Worm (Caenorhabditis elegans) whole organism, young adult: Measurements from ENCODE around the gene C03A3.2.

Source experiments
- B0019.2 ChIP-seq: fragments of 200-800 bp; sonication (Bioruptor generic); conservative IDR thresholded peaks from 2 replicates; pipeline ENCODE4 v1.3.6; 2022; ENCODE audit warnings: missing genetic modification reagents, missing genetic modification characterization, missing compliant biosample characterization
- C06A6.2 ChIP-seq: fragments of 200-800 bp; sonication (Bioruptor generic); conservative IDR thresholded peaks from 2 replicates; pipeline ENCODE4 v1.3.6; 2022; ENCODE audit warnings: missing genetic modification characterization, missing compliant biosample characterization
- C17E4.6 ChIP-seq: fragments of 200-800 bp; sonication (Bioruptor generic); IDR thresholded peaks from 2 replicates; pipeline ENCODE4 v1.3.6; 2022; ENCODE audit warnings: missing genetic modification reagents, missing genetic modification characterization, missing compliant biosample characterization
- D2030.7 ChIP-seq: fragments of 200-800 bp; sonication (Bioruptor generic); IDR thresholded peaks from 2 replicates; pipeline ENCODE4 v1.3.6; 2022; ENCODE audit warnings: missing genetic modification reagents, missing genetic modification characterization, missing compliant biosample characterization
- F33H1.4 ChIP-seq: fragments of 200-800 bp; sonication (Bioruptor generic); IDR thresholded peaks from 2 replicates; pipeline ENCODE4 v1.3.6; 2022; ENCODE audit warnings: missing genetic modification reagents, missing genetic modification characterization, missing compliant biosample characterization
- T07F8.4 ChIP-seq: sonication (generic microtip); optimal IDR thresholded peaks from 2 replicates; lab custom pipeline; 2016; ENCODE audit warnings: mild to moderate bottlenecking, missing genetic modification characterization, moderate library complexity, missing compliant biosample characterization
- Y53F4B.3 ChIP-seq: fragments of 200-800 bp; sonication (Bioruptor generic); IDR thresholded peaks from 2 replicates; pipeline ENCODE4 v1.3.6; 2022; ENCODE audit warnings: missing genetic modification reagents, missing genetic modification characterization, missing compliant biosample characterization
- Y53G8AR.9 ChIP-seq: fragments of 200-800 bp; sonication (Bioruptor generic); conservative IDR thresholded peaks from 2 replicates; pipeline ENCODE4 v1.3.6; 2022; ENCODE audit warnings: missing genetic modification reagents, missing genetic modification characterization, missing compliant biosample characterization
- Y56A3A.18 ChIP-seq: fragments of 200-800 bp; sonication (Bioruptor generic); IDR thresholded peaks from 2 replicates; pipeline ENCODE4 v1.3.6; 2022; ENCODE audit warnings: missing genetic modification reagents, missing genetic modification characterization, missing compliant biosample characterization
- Y67H2A.10 ChIP-seq: fragments of 200-800 bp; sonication (Bioruptor generic); conservative IDR thresholded peaks from 2 replicates; pipeline ENCODE4 v1.3.6; 2022; ENCODE audit warnings: missing genetic modification reagents, missing genetic modification characterization, missing compliant biosample characterization
- Y95B8A.8 ChIP-seq: fragments of 200-800 bp; sonication (Bioruptor generic); IDR thresholded peaks from 2 replicates; pipeline ENCODE4 v1.3.6; 2022; ENCODE audit warnings: missing genetic modification reagents, missing genetic modification characterization, missing compliant biosample characterization
- aptf-2 ChIP-seq: fragments of 200-800 bp; sonication (Bioruptor generic); conservative IDR thresholded peaks from 2 replicates; pipeline ENCODE4 v1.3.6; 2022; ENCODE audit warnings: missing genetic modification reagents, missing genetic modification characterization, missing compliant biosample characterization
- attf-6 ChIP-seq: fragments of 200-800 bp; sonication (Bioruptor generic); IDR thresholded peaks from 2 replicates; pipeline ENCODE4 v1.3.6; 2022; ENCODE audit warnings: missing genetic modification reagents, missing genetic modification characterization, missing compliant biosample characterization
- bed-2 ChIP-seq: fragments of 200-800 bp; sonication (Bioruptor generic); IDR thresholded peaks from 2 replicates; pipeline ENCODE4 v1.3.6; 2022; ENCODE audit warnings: missing genetic modification reagents, missing genetic modification characterization, missing compliant biosample characterization
- ccch-3 ChIP-seq: fragments of 200-800 bp; sonication (Bioruptor generic); optimal IDR thresholded peaks from 2 replicates; lab custom pipeline; 2018; ENCODE audit warnings: mild to moderate bottlenecking, missing genetic modification characterization, missing compliant biosample characterization
- cebp-1 ChIP-seq, 2 experiments: fragments of 200-800 bp in 1 of 2; sonication (Bioruptor generic) in 1 of 2; sonication (generic microtip) in 1 of 2; IDR thresholded peaks in 1 of 2; optimal IDR thresholded peaks in 1 of 2; 2 replicates each; pipeline versions ENCODE4 v1.3.6 to Lab custom; 2017 to 2022; ENCODE audit warnings: missing compliant biosample characterization in 2 of 2, missing genetic modification characterization in 2 of 2, mild to moderate bottlenecking in 1 of 2, missing genetic modification reagents in 1 of 2, moderate library complexity in 1 of 2
- die-1 ChIP-seq: sonication (generic microtip); optimal IDR thresholded peaks from 2 replicates; lab custom pipeline; 2016; ENCODE audit warnings: missing genotype, mild to moderate bottlenecking, missing genetic modification characterization, missing compliant biosample characterization
- dpff-1 ChIP-seq: sonication (generic microtip); optimal IDR thresholded peaks from 2 replicates; lab custom pipeline; 2017; ENCODE audit warnings: mild to moderate bottlenecking, missing genetic modification characterization, missing compliant biosample characterization
- him-1 ChIP-seq: sonication (generic microtip); optimal IDR thresholded peaks from 2 replicates; lab custom pipeline; 2016; ENCODE audit warnings: missing genotype, missing genetic modification reagents, missing genetic modification characterization, missing compliant biosample characterization
- hlh-26 ChIP-seq: fragments of 200-800 bp; sonication (Bioruptor generic); conservative IDR thresholded peaks from 2 replicates; pipeline ENCODE4 v1.3.6; 2022; ENCODE audit warnings: missing genetic modification reagents, missing genetic modification characterization, missing compliant biosample characterization
- hmg-1.2 ChIP-seq: fragments of 200-800 bp; sonication (Bioruptor generic); IDR thresholded peaks from 2 replicates; pipeline ENCODE4 v1.3.6; 2022; ENCODE audit warnings: missing genetic modification reagents, missing genetic modification characterization, missing compliant biosample characterization
- hmg-20 ChIP-seq: fragments of 200-800 bp; sonication (Bioruptor generic); IDR thresholded peaks from 2 replicates; pipeline ENCODE4 v1.3.6; 2022; ENCODE audit warnings: missing genetic modification reagents, missing genetic modification characterization, missing compliant biosample characterization
- hrde-1 ChIP-seq: sonication (generic microtip); optimal IDR thresholded peaks from 2 replicates; lab custom pipeline; 2016; ENCODE audit warnings: missing genetic modification characterization, mild to moderate bottlenecking, missing compliant biosample characterization, moderate library complexity, missing genotype, missing genetic modification reagents, borderline replicate concordance
- lin-54 ChIP-seq: fragments of 200-800 bp; sonication (Bioruptor generic); optimal IDR thresholded peaks from 2 replicates; lab custom pipeline; 2018; ENCODE audit warnings: mild to moderate bottlenecking, missing genetic modification characterization, missing compliant biosample characterization
- madf-3 ChIP-seq: fragments of 200-800 bp; sonication (Bioruptor generic); IDR thresholded peaks from 2 replicates; pipeline ENCODE4 v1.3.6; 2022; ENCODE audit warnings: missing genetic modification reagents, missing genetic modification characterization, missing compliant biosample characterization
- nfya-2 ChIP-seq: fragments of 200-800 bp; sonication (Bioruptor generic); IDR thresholded peaks from 2 replicates; pipeline ENCODE4 v1.3.6; 2022; ENCODE audit warnings: missing genetic modification reagents, missing genetic modification characterization, missing compliant biosample characterization
- nhr-120 ChIP-seq: fragments of 200-800 bp; sonication (Bioruptor generic); IDR thresholded peaks from 2 replicates; pipeline ENCODE4 v1.3.6; 2022; ENCODE audit warnings: missing genetic modification characterization, missing compliant biosample characterization
- nhr-27 ChIP-seq: fragments of 200-800 bp; sonication (Bioruptor generic); optimal IDR thresholded peaks from 2 replicates; lab custom pipeline; 2018; ENCODE audit warnings: mild to moderate bottlenecking, missing genetic modification characterization, moderate library complexity, missing compliant biosample characterization
- pha-4 ChIP-seq: fragments of 150-350 bp; sonication (generic microtip); optimal IDR thresholded peaks from 2 replicates; lab custom pipeline; 2014; ENCODE audit warnings: missing biosample characterization, missing genetic modification reagents, missing genetic modification characterization
- rcor-1 ChIP-seq: fragments of 200-800 bp; sonication (Bioruptor generic); IDR thresholded peaks from 2 replicates; pipeline ENCODE4 v1.3.6; 2022; ENCODE audit warnings: missing genetic modification reagents, missing genetic modification characterization, missing compliant biosample characterization
- rec-8 ChIP-seq, 2 experiments: sonication (generic microtip); optimal IDR thresholded peaks; 2 replicates each; lab custom pipeline; 2016; ENCODE audit warnings: mild to moderate bottlenecking in 2 of 2, missing genetic modification characterization in 2 of 2, missing genetic modification reagents in 2 of 2, missing genotype in 2 of 2, missing biosample characterization in 1 of 2, missing compliant biosample characterization in 1 of 2, moderate library complexity in 1 of 2
- repo-1 ChIP-seq: sonication (generic microtip); optimal IDR thresholded peaks from 2 replicates; lab custom pipeline; 2017; ENCODE audit warnings: mild to moderate bottlenecking, missing genetic modification characterization, missing compliant biosample characterization
- rpc-1 ChIP-seq, 2 experiments: fragments of 150-350 bp in 1 of 2; sonication (generic microtip) in 1 of 2; optimal IDR thresholded peaks; 2 replicates each; lab custom pipeline; 2014 to 2018; ENCODE audit warnings: missing biosample characterization in 1 of 2, missing genetic modification characterization in 1 of 2, missing genetic modification reagents in 1 of 2, missing genotype in 1 of 2
- snpc-1.3 ChIP-seq: sonication (generic microtip); optimal IDR thresholded peaks from 2 replicates; lab custom pipeline; 2017; ENCODE audit warnings: missing genetic modification characterization, mild to moderate bottlenecking, missing compliant biosample characterization, antibody characterized with exemption, moderate library complexity, missing genotype, missing genetic modification reagents; ENCODE audit not compliant: insufficient read depth
- snpc-3.4 ChIP-seq: sonication (generic microtip); optimal IDR thresholded peaks from 2 replicates; lab custom pipeline; 2017; ENCODE audit warnings: missing genetic modification characterization, mild to moderate bottlenecking, missing compliant biosample characterization, antibody characterized with exemption, moderate library complexity, missing genotype, missing genetic modification reagents
- snpc-4 ChIP-seq, 5 experiments: fragments of 150-350 bp in 1 of 5; sonication (generic microtip) in 4 of 5; optimal IDR thresholded peaks; 2 replicates each; lab custom pipeline; 2014 to 2018; ENCODE audit warnings: missing genetic modification characterization in 5 of 5, missing biosample characterization in 3 of 5, antibody characterized with exemption in 2 of 5, mild to moderate bottlenecking in 2 of 5, missing compliant biosample characterization in 2 of 5, missing genotype in 2 of 5, moderate library complexity in 2 of 5, missing genetic modification reagents in 1 of 5
- somi-1 ChIP-seq: fragments of 200-800 bp; sonication (Bioruptor generic); optimal IDR thresholded peaks from 2 replicates; lab custom pipeline; 2018; ENCODE audit warnings: mild to moderate bottlenecking, missing genetic modification characterization, missing compliant biosample characterization
- tbx-9 ChIP-seq: sonication (generic microtip); optimal IDR thresholded peaks from 2 replicates; lab custom pipeline; 2016; ENCODE audit warnings: borderline replicate concordance, missing genetic modification characterization, inconsistent platforms, missing compliant biosample characterization
- unc-130 ChIP-seq: sonication (generic microtip); optimal IDR thresholded peaks from 2 replicates; lab custom pipeline; 2016; ENCODE audit warnings: missing genetic modification reagents, missing genetic modification characterization, missing compliant biosample characterization

Gene C03A3.2

DNA sequence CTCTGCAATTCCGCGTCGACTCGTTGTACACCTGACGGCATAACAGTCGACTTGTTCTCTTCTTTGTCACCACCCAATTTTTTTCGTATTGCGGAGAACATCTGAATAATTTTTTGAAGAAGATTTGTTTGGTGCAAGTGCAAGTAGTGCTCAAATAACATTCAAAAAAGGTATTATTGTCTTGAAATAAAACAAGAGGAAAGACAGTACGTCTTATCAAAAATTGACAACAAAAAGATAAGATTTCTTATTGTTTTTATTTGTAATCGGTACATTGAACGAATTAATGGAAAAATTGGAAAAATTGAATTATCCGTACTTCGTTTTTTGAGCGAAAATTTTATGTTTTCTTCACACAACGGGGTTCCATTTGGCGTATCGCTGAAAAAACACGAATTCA is 43.1 kb downstream of the C03A3.2 start, which contains the start of gene F08G12.1:
TSS of gene F08G12.1 (minus strand) at position 101 of the 400 bp plus-strand sequence.
- TF ChIP-seq hlh-26 (GFP tag; lab: Robert Waterston, UW) (no peak), cebp-1 (GFP tag; IDR thresholded peaks at IDR 0.05; lab: Robert Waterston, UW) (no peak), cebp-1 (tag; optimal IDR thresholded peaks at IDR 0.05; lab: Kevin White, UChicago) (no peak), hrde-1 (no peak), B0019.2 (GFP tag; lab: Robert Waterston, UW) (no peak), F33H1.4 (GFP tag; lab: Robert Waterston, UW) (no peak), snpc-4 (GFP tag; optimal IDR thresholded peaks at IDR 0.05; lab: Kevin White, UChicago) (no peak), snpc-4 (tag; optimal IDR thresholded peaks at IDR 0.05; lab: Kevin White, UChicago) (no peak), die-1 (no peak), T07F8.4 (tag; lab: Kevin White, UChicago) (no peak), pha-4 (tag; lab: Kevin White, UChicago) (no peak), bed-2 (no peak), dpff-1 (tag; lab: Kevin White, UChicago) (no peak), madf-3 (GFP tag; lab: Robert Waterston, UW) (no peak), tbx-9 (no peak), Y53F4B.3 (GFP tag; lab: Robert Waterston, UW) (no peak), Y95B8A.8 (GFP tag; lab: Robert Waterston, UW) (no peak), Y56A3A.18 (GFP tag; lab: Robert Waterston, UW) (no peak), C17E4.6 (GFP tag; lab: Robert Waterston, UW) (no peak), him-1 (no peak)
- TF ChIP-seq, all 124 proteins: peak for 0

DNA sequence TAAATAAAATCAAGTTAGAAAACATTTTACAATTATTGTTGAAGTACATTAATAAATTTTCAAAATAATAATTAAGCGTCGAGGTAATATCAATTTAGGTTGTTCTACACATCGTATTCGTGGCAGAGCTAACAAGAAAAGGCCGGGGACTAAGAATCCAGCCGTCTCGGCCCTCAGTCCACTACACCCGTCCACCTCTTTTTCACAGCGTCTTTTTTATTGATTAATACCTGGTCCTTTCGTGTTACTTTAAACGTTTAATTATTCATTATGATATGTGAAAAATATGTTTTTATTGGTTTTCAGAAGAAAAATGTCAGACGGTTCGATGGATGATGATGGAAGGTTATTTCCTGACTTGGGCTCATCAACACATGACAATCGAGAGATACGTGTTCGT is 44.4 kb downstream of the C03A3.2 start, which contains the start of gene vhl-1:
TSS of gene vhl-1 (plus strand) at position 301 of the 400 bp plus-strand sequence.
- TF ChIP-seq nhr-120 (GFP tag; lab: Robert Waterston, UW) (no peak), hmg-1.2 (GFP tag; lab: Robert Waterston, UW) (no peak), lin-54 (no peak), nfya-2 (no peak), T07F8.4 (tag; lab: Kevin White, UChicago) (no peak), aptf-2 (GFP tag; lab: Robert Waterston, UW) (no peak), rpc-1 (optimal IDR thresholded peaks at IDR 0.05; lab: Kevin White, UChicago) (no peak), rpc-1 (tag; optimal IDR thresholded peaks at IDR 0.05; lab: Kevin White, UChicago) (no peak), unc-130 (no peak), nhr-27 (tag; lab: Kevin White, UChicago) (no peak), C06A6.2 (GFP tag; lab: Robert Waterston, UW) (no peak), rec-8 (tag; optimal IDR thresholded peaks at IDR 0.05; lab: Kevin White, UChicago) (no peak), hmg-20 (no peak), him-1 (no peak), rcor-1 (GFP tag; lab: Robert Waterston, UW) (no peak)

DNA sequence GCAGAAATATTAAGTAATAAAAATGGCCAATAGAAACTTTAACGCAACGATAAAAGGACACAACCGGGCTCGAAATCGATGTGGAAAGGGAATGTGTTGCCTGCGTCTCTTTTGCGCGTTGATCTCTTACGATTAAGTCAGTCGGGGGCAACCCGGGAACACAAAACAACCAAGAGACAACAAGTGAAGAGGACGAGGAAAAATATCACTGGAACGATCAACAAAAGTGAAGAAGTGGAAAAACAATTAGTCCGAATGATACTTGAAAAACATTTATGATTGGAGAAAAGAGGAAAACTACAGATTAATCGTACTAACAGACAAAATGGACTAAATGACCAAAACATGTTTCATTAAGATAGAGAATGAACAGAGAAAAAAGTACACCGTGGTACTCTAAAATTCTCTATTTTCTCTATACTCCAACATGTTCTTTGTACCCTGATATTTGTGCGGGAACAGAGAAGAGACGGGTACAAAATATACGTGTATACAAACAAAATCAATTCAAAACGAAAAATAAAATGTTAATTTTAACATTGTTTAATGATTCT is 47.7 kb downstream of the C03A3.2 start, which contains the start of gene F08G12.5:
TSS of gene F08G12.5 (minus strand) at position 1 of the 554 bp plus-strand sequence.
- no peak for TF ChIP-seq Y53G8AR.9
- TF ChIP-seq attf-6 (GFP tag; lab: Robert Waterston, UW): no peak
- no peak for TF ChIP-seq somi-1
- no peak for TF ChIP-seq him-1
- no peak for TF ChIP-seq D2030.7
- no peak for TF ChIP-seq snpc-1.3 (tag; lab: Kevin White, UChicago)
- no peak for TF ChIP-seq repo-1 (tag; lab: Kevin White, UChicago)
- TF ChIP-seq rec-8 (tag; optimal IDR thresholded peaks at IDR 0.05; lab: Kevin White, UChicago): no peak
- TF ChIP-seq snpc-3.4 (tag; lab: Kevin White, UChicago): no peak
- TF ChIP-seq Y67H2A.10 (GFP tag; lab: Robert Waterston, UW): no peak
- no peak for TF ChIP-seq ccch-3 (GFP tag; lab: Kevin White, UChicago)
